Worm (Caenorhabditis elegans) whole organism, young adult: ENCODE data around the gene set-19.

ENCODE experiments used
- T07F8.4 ChIP-seq: sonication (generic microtip); optimal IDR thresholded peaks from 2 replicates; lab custom pipeline; 2016; ENCODE audit warnings: mild to moderate bottlenecking, missing genetic modification characterization, moderate library complexity, missing compliant biosample characterization
- ama-1 ChIP-seq, 3 experiments: fragments of 150-350 bp in 1 of 3; sonication (generic microtip) in 2 of 3; optimal IDR thresholded peaks; 2 replicates each; lab custom pipeline; 2014 to 2018; ENCODE audit warnings: missing biosample characterization in 2 of 3, missing genetic modification characterization in 2 of 3, missing genetic modification reagents in 2 of 3
- ceh-79 ChIP-seq: sonication (generic microtip); optimal IDR thresholded peaks from 2 replicates; lab custom pipeline; 2017; ENCODE audit warnings: mild to moderate bottlenecking, missing genetic modification characterization, missing compliant biosample characterization
- dpff-1 ChIP-seq: sonication (generic microtip); optimal IDR thresholded peaks from 2 replicates; lab custom pipeline; 2017; ENCODE audit warnings: mild to moderate bottlenecking, missing genetic modification characterization, missing compliant biosample characterization
- ets-4 ChIP-seq: fragments of 200-800 bp; sonication (Bioruptor generic); optimal IDR thresholded peaks from 2 replicates; lab custom pipeline; 2018; ENCODE audit warnings: mild to moderate bottlenecking, missing genetic modification characterization, missing compliant biosample characterization
- unc-62 ChIP-seq: fragments of 150-350 bp; optimal IDR thresholded peaks from 2 replicates; lab custom pipeline; 2014; ENCODE audit warnings: missing biosample characterization, missing genetic modification reagents, missing genetic modification characterization

ce11 chrX:5646951-5647423 is 33.0 kb downstream of the set-19 start, which contains the start of gene T22B7.3:
- TF ChIP-seq unc-62 (GFP tag; lab: Kevin White, UChicago) (no peak), ceh-79 (tag; lab: Kevin White, UChicago) (no peak), T07F8.4 (no peak), ets-4 (GFP tag; lab: Kevin White, UChicago) (no peak), ama-1 (optimal IDR thresholded peaks at IDR 0.05; lab: Kevin White, UChicago) (no peak), ama-1 (GFP tag; optimal IDR thresholded peaks at IDR 0.05; lab: Kevin White, UChicago) (no peak), dpff-1 (tag; lab: Kevin White, UChicago) (no peak)
